Worm (Caenorhabditis elegans): Measurements from ENCODE around the gene Y110A2AL.7.

ce11 chrII:2802804-2803586 is 40.0 kb downstream of the Y110A2AL.7 start:
- TF ChIP-seq W03F9.2 (tag; optimal IDR thresholded peaks at IDR 0.05) = no peak
- TF ChIP-seq him-1 (tag; optimal IDR thresholded peaks at IDR 0.05) = no peak
